Worm (Caenorhabditis elegans): ENCODE measurements around the gene trip-4.

- TF ChIP-seq snpc-4 (tag; optimal IDR thresholded peaks at IDR 0.05) (no peak), efl-1 (optimal IDR thresholded peaks at IDR 0.05) (no peak), efl-1 (GFP tag; optimal IDR thresholded peaks at IDR 0.05 in 1 of 2) (no peak), nhr-237 (tag; optimal IDR thresholded peaks at IDR 0.05) (no peak), elt-2 (tag; optimal IDR thresholded peaks at IDR 0.05) (no peak), ets-5 (GFP tag; IDR thresholded peaks at IDR 0.05) (no peak), zag-1 (tag; optimal IDR thresholded peaks at IDR 0.05) (no peak), lin-13 (GFP tag; optimal IDR thresholded peaks at IDR 0.05) (no peak), irx-1 (tag; optimal IDR thresholded peaks at IDR 0.05) (no peak)
Observed at ce11 chrII:15084170-15084569, 45.0 kb downstream of the trip-4 start, which contains the start of gene Y53F4B.20.

All from whole organism, L1 larva.